Worm (Caenorhabditis elegans) whole organism, mixed stage, embryonic: ENCODE measurements around the gene srh-75.

Source experiments
- bed-3 ChIP-seq: fragments of 200-800 bp; sonication (Bioruptor generic); optimal IDR thresholded peaks from 3 replicates; lab custom pipeline; 2018; ENCODE audit warnings: mild to moderate bottlenecking, missing genetic modification characterization, moderate library complexity, missing compliant biosample characterization
- blmp-1 ChIP-seq: fragments of 150-350 bp; optimal IDR thresholded peaks from 2 replicates; lab custom pipeline; 2014; ENCODE audit warnings: missing biosample characterization, missing genetic modification characterization
- ceh-43 ChIP-seq: fragments of 200-800 bp; sonication (Bioruptor generic); optimal IDR thresholded peaks from 2 replicates; lab custom pipeline; 2018; ENCODE audit warnings: mild to moderate bottlenecking, missing genetic modification characterization, moderate library complexity, missing compliant biosample characterization
- ceh-83 ChIP-seq: fragments of 200-800 bp; sonication (Bioruptor generic); optimal IDR thresholded peaks from 2 replicates; lab custom pipeline; 2018; ENCODE audit warnings: mild to moderate bottlenecking, missing genetic modification characterization, missing compliant biosample characterization
- ces-1 ChIP-seq: fragments of 150-350 bp; optimal IDR thresholded peaks from 2 replicates; lab custom pipeline; 2014; ENCODE audit warnings: missing biosample characterization, missing genetic modification reagents, missing genetic modification characterization
- drap-1 ChIP-seq: fragments of 200-800 bp; sonication (Bioruptor generic); optimal IDR thresholded peaks from 3 replicates; lab custom pipeline; 2018; ENCODE audit warnings: mild to moderate bottlenecking, missing genetic modification characterization, missing compliant biosample characterization
- elt-1 ChIP-seq: sonication (generic microtip); optimal IDR thresholded peaks from 2 replicates; lab custom pipeline; 2017; ENCODE audit warnings: missing genetic modification characterization, mild to moderate bottlenecking, missing compliant biosample characterization, antibody characterized with exemption, moderate library complexity, borderline replicate concordance; ENCODE audit not compliant: insufficient read depth
- elt-3 ChIP-seq: fragments of 150-350 bp; optimal IDR thresholded peaks from 2 replicates; lab custom pipeline; 2014; ENCODE audit warnings: missing biosample characterization, missing genetic modification characterization
- ham-2 ChIP-seq: fragments of 200-800 bp; sonication (Bioruptor generic); optimal IDR thresholded peaks from 2 replicates; lab custom pipeline; 2018; ENCODE audit warnings: mild to moderate bottlenecking, missing genetic modification characterization, missing compliant biosample characterization
- hlh-1 ChIP-seq: fragments of 150-350 bp; optimal IDR thresholded peaks from 2 replicates; lab custom pipeline; 2014; ENCODE audit warnings: missing biosample characterization, missing genetic modification reagents, missing genetic modification characterization
- lin-13 ChIP-seq: fragments of 150-350 bp; optimal IDR thresholded peaks from 2 replicates; lab custom pipeline; 2014; ENCODE audit warnings: missing biosample characterization, missing genetic modification characterization
- lin-32 ChIP-seq: fragments of 200-800 bp; sonication (Bioruptor generic); optimal IDR thresholded peaks from 2 replicates; lab custom pipeline; 2018; ENCODE audit warnings: mild to moderate bottlenecking, missing genetic modification characterization, missing compliant biosample characterization
- lsy-2 ChIP-seq: fragments of 150-350 bp; optimal IDR thresholded peaks from 2 replicates; lab custom pipeline; 2014; ENCODE audit warnings: missing biosample characterization, missing genetic modification characterization
- mab-5 ChIP-seq: fragments of 150-350 bp; optimal IDR thresholded peaks from 2 replicates; lab custom pipeline; 2014; ENCODE audit warnings: missing biosample characterization, missing genetic modification characterization
- mep-1 ChIP-seq: fragments of 150-350 bp; optimal IDR thresholded peaks from 2 replicates; lab custom pipeline; 2017; ENCODE audit warnings: missing biosample characterization, missing genetic modification reagents, missing genetic modification characterization, inconsistent platforms
- mls-2 ChIP-seq: sonication (generic microtip); optimal IDR thresholded peaks from 2 replicates; lab custom pipeline; 2016; ENCODE audit warnings: mild to moderate bottlenecking, missing genetic modification characterization, moderate library complexity, missing compliant biosample characterization
- nhr-12 ChIP-seq: fragments of 150-350 bp; optimal IDR thresholded peaks from 2 replicates; lab custom pipeline; 2014; ENCODE audit warnings: missing biosample characterization, missing genetic modification characterization
- nhr-2 ChIP-seq: fragments of 150-350 bp; optimal IDR thresholded peaks from 2 replicates; lab custom pipeline; 2014; ENCODE audit warnings: missing biosample characterization, missing genetic modification characterization
- nhr-237 ChIP-seq: fragments of 150-350 bp; optimal IDR thresholded peaks from 2 replicates; lab custom pipeline; 2014; ENCODE audit warnings: missing biosample characterization, missing genetic modification characterization
- nhr-28 ChIP-seq: fragments of 150-350 bp; optimal IDR thresholded peaks from 2 replicates; lab custom pipeline; 2014; ENCODE audit warnings: missing biosample characterization, missing genetic modification characterization
- nhr-76 ChIP-seq: sonication (generic microtip); optimal IDR thresholded peaks from 2 replicates; lab custom pipeline; 2017; ENCODE audit warnings: missing biosample characterization, missing genetic modification characterization
- pha-4 ChIP-seq: fragments of 150-350 bp; optimal IDR thresholded peaks from 2 replicates; lab custom pipeline; 2018; ENCODE audit warnings: missing biosample characterization, missing genetic modification reagents, missing genetic modification characterization
- sem-2 ChIP-seq: fragments of 200-800 bp; sonication (Bioruptor generic); optimal IDR thresholded peaks from 2 replicates; lab custom pipeline; 2018; ENCODE audit warnings: mild to moderate bottlenecking, missing genetic modification characterization, missing compliant biosample characterization
- snpc-4 ChIP-seq: fragments of 150-350 bp; optimal IDR thresholded peaks from 2 replicates; lab custom pipeline; 2014; ENCODE audit warnings: missing biosample characterization, missing genetic modification characterization
- sptf-1 ChIP-seq: sonication (generic microtip); optimal IDR thresholded peaks from 2 replicates; lab custom pipeline; 2017; ENCODE audit warnings: mild to moderate bottlenecking, missing genetic modification characterization, moderate library complexity, missing compliant biosample characterization
- tbx-8 ChIP-seq: fragments of 200-800 bp; sonication (Bioruptor generic); optimal IDR thresholded peaks from 2 replicates; lab custom pipeline; 2018; ENCODE audit warnings: mild to moderate bottlenecking, missing genetic modification characterization, moderate library complexity, missing compliant biosample characterization
- unc-120 ChIP-seq: sonication (generic microtip); optimal IDR thresholded peaks from 2 replicates; lab custom pipeline; 2017; ENCODE audit warnings: missing genetic modification characterization, missing compliant biosample characterization; ENCODE audit not compliant: poor library complexity, severe bottlenecking
- unc-39 ChIP-seq: fragments of 150-350 bp; optimal IDR thresholded peaks from 2 replicates; lab custom pipeline; 2014; ENCODE audit warnings: missing biosample characterization, missing genetic modification characterization
- unc-62 ChIP-seq: fragments of 150-350 bp; optimal IDR thresholded peaks from 2 replicates; lab custom pipeline; 2014; ENCODE audit warnings: missing biosample characterization, missing genetic modification reagents, missing genetic modification characterization

srh-75 gene

DNA sequence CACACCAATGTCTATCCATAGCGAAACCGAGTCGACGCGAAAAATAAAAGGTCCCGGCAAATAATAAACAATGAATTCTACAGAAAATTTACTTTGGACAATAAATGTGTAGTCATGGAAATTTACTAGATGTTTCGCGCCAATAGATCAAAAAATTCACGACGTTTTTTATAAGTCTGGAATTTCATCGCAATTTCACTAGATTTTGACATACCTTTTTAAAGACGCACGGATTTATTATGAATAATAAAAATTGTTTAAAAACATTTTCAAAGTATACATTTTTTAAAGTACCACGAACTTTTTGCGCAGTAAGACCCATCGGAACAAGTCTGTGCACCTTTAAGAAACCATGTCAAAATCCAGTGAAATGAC is 19.1 kb upstream of the srh-75 start:
- no peak for TF ChIP-seq bed-3 (GFP tag; lab: Kevin White, UChicago)
- TF ChIP-seq nhr-237 (tag; lab: Kevin White, UChicago), result no peak
- TF ChIP-seq elt-3 (tag; lab: Kevin White, UChicago), result no peak
- TF ChIP-seq nhr-28 (tag; lab: Kevin White, UChicago), result no peak
- TF ChIP-seq ham-2 (GFP tag; lab: Kevin White, UChicago), result no peak
- no peak for TF ChIP-seq sem-2 (GFP tag; lab: Kevin White, UChicago)
- no peak for TF ChIP-seq mls-2 (tag; lab: Kevin White, UChicago)
- no peak for TF ChIP-seq ceh-43 (GFP tag; lab: Kevin White, UChicago)
- TF ChIP-seq ceh-83 (GFP tag; lab: Kevin White, UChicago), result no peak
- TF ChIP-seq pha-4 (tag; lab: Kevin White, UChicago), result no peak
- TF ChIP-seq tbx-8, result no peak
- TF ChIP-seq nhr-12 (tag; lab: Kevin White, UChicago), result no peak
- TF ChIP-seq mep-1, result no peak
- no peak for TF ChIP-seq lin-13 (tag; lab: Kevin White, UChicago)
- TF ChIP-seq blmp-1 (tag; lab: Kevin White, UChicago), result no peak

ce11 chrV:11075209-11076027 is 18.5 kb upstream of the srh-75 start:
- TF ChIP-seq drap-1, result peak; percentile 3
- TF ChIP-seq pha-4 (tag; lab: Kevin White, UChicago), result no peak
- peak; percentile 8 for TF ChIP-seq unc-120
- no peak for TF ChIP-seq lsy-2 (tag; lab: Kevin White, UChicago)
- no peak for TF ChIP-seq bed-3 (GFP tag; lab: Kevin White, UChicago)
- no peak for TF ChIP-seq snpc-4 (tag; lab: Kevin White, UChicago)
- TF ChIP-seq elt-1 (tag; lab: Kevin White, UChicago), result no peak

ce11 chrV:11074448-11074847 is 17.5 kb upstream of the srh-75 start, which contains the start of gene act-3:
Gene act-3 (minus strand): TSS chrV:11074498.
- no peak for TF ChIP-seq nhr-2 (tag; lab: Kevin White, UChicago)
- TF ChIP-seq mab-5 (tag; lab: Kevin White, UChicago), result no peak
- peak; percentile 6 for TF ChIP-seq unc-62 (GFP tag; lab: Kevin White, UChicago)
- TF ChIP-seq sptf-1 (tag; lab: Kevin White, UChicago), result no peak
- peak; percentile 3 for TF ChIP-seq pha-4 (tag; lab: Kevin White, UChicago)
- no peak for TF ChIP-seq ceh-43 (GFP tag; lab: Kevin White, UChicago)
- peak; percentile 93 for TF ChIP-seq unc-120
- TF ChIP-seq hlh-1 (tag; lab: Kevin White, UChicago), result peak; percentile 84
- TF ChIP-seq, all 35 proteins: peak for 4

DNA sequence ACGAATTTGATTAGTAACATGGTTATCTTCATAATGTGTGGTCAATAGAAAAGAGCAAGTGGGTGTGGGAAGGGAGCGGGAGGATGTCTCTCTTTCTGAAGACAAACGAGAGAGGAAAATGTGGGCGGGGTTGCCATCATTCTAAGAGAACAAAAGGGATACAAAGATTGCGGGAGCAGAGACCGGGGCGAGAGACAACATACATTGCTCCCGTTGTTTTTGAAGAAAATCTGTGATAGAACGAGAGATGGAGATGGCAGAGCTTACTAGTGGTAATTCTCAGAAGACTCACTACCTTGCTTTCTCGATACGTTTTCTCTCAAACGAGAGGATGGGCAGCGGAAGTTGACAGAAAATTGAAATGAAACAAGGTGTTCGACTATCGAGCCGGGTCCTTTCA is 16.4 kb upstream of the srh-75 start:
- no peak for TF ChIP-seq ces-1 (GFP tag; lab: Kevin White, UChicago)
- no peak for TF ChIP-seq elt-3 (tag; lab: Kevin White, UChicago)
- TF ChIP-seq unc-120, result peak; percentile 36
- TF ChIP-seq, all 35 proteins: peak for 1

DNA sequence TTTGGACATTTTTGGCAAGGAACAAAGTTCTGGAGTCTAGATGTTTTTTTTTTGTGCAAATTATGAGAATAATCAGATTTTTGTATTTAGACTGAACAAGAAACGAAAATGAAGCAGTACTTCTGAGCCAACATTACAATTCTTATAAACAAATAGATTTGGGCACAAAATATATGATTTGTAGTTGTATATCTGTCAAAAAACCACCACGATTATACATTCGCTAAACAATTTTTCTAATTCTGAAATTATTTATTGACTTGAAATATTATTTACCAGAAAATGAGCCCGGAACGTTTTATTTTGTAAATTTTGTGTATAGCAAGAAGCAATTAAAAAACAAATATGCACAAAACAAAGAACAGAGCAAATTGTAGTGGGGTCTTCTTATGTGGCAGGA is 14.5 kb upstream of the srh-75 start:
- no peak for TF ChIP-seq snpc-4 (tag; lab: Kevin White, UChicago)
- no peak for TF ChIP-seq lin-32 (GFP tag; lab: Kevin White, UChicago)
- TF ChIP-seq lin-13 (tag; lab: Kevin White, UChicago), result no peak
- TF ChIP-seq ces-1 (GFP tag; lab: Kevin White, UChicago), result no peak
- TF ChIP-seq ham-2 (GFP tag; lab: Kevin White, UChicago), result no peak
- no peak for TF ChIP-seq mab-5 (tag; lab: Kevin White, UChicago)
- no peak for TF ChIP-seq ceh-43 (GFP tag; lab: Kevin White, UChicago)
- no peak for TF ChIP-seq nhr-12 (tag; lab: Kevin White, UChicago)
- TF ChIP-seq nhr-28 (tag; lab: Kevin White, UChicago), result no peak

ce11 chrV:11070388-11070787 is 13.4 kb upstream of the srh-75 start:
- no peak for TF ChIP-seq hlh-1 (tag; lab: Kevin White, UChicago)
- no peak for TF ChIP-seq drap-1
- TF ChIP-seq unc-39 (tag; lab: Kevin White, UChicago), result no peak
- TF ChIP-seq unc-120, result no peak
- TF ChIP-seq nhr-28 (tag; lab: Kevin White, UChicago), result no peak
- TF ChIP-seq nhr-237 (tag; lab: Kevin White, UChicago), result no peak
- no peak for TF ChIP-seq snpc-4 (tag; lab: Kevin White, UChicago)
- no peak for TF ChIP-seq nhr-76
- TF ChIP-seq, all 35 proteins: peak for 0
